Fruit fly (Drosophila melanogaster): ENCODE results near the gene CG11342.

The CG11342 gene

DNA sequence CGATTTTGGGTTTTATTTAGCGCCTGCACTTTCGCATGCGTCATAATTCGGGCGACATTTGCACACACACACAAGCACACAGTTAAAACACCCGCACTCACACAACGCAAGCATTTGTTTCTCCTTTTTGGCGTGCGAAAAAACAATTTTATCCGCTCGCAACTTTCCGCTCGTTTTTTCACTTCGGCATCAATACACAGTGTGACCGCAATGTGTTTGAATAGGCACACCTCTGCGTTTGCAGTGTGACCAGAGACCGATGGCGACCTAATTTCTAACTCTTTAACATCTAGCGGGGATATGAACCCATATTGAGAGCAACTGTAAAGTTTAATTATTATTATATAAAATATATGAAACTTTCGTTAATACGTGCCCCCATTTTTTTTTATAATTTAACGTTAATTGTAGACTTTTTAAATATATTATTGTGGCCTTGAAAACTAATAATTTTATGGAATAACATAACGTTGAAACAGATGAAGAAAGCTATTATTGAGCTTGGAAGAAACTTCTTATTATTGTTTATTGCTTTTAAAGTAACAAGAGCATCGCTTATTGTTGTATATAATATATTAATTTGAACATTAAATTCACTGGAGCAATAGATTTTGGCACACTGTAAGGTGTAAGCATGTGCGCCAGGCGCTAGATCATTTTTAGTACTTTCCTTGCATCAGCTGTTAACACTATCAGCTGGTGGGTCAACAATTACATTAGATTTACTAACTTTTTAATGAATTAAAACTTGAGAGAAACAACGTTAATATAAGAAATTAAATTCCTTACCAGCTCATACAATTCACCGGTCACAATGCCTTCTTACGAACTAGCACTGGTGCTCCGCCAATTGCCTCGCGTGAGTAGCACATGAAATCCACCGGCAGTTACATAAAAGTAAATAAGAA lies 3.1 kb downstream of the CG11342 start, which contains the start of the genes Cip4 and mRpS6:
Gene Cip4, minus strand, starts transcription at position 216 of the 908 bp plus-strand sequence.
Gene mRpS6, plus strand, starts transcription at position 664 of the 908 bp plus-strand sequence.
- TF ChIP-seq CG17806 (tag; optimal IDR thresholded peaks at IDR 0.05) = peak; percentile 65
- TF ChIP-seq Snoo (tag; optimal IDR thresholded peaks at IDR 0.05) = peak; percentile 62
- no peak for TF ChIP-seq CG8301 (tag; optimal IDR thresholded peaks at IDR 0.05)
- TF ChIP-seq Pif1B (GFP tag; optimal IDR thresholded peaks at IDR 0.05) = no peak
- TF ChIP-seq D1 (tag; optimal IDR thresholded peaks at IDR 0.05) = no peak
- TF ChIP-seq CG34367 (tag; optimal IDR thresholded peaks at IDR 0.05) = peak; percentile 63
- no peak for TF ChIP-seq CG10348 (GFP tag; IDR thresholded peaks at IDR 0.05)
- peak; percentile 55 for TF ChIP-seq Ets98B (GFP tag; IDR thresholded peaks at IDR 0.05)
- TF ChIP-seq gl (tag; optimal IDR thresholded peaks at IDR 0.05) = peak; percentile 41
- peak; percentile 63 for TF ChIP-seq CG4496 (GFP tag; IDR thresholded peaks at IDR 0.05)
- no peak for TF ChIP-seq rn (GFP tag; IDR thresholded peaks at IDR 0.05)
- peak; percentile 81 for TF ChIP-seq CG15710 (tag; optimal IDR thresholded peaks at IDR 0.05)
- TF ChIP-seq CG9948 (tag; optimal IDR thresholded peaks at IDR 0.05) = peak; percentile 74
- TF ChIP-seq fd96Ca (GFP tag; IDR thresholded peaks at IDR 0.05) = peak; percentile 26; the same call in 1 of the 3 replicates
- no peak for TF ChIP-seq CG14655 (GFP tag; optimal IDR thresholded peaks at IDR 0.05)
- TF ChIP-seq CG8159 (tag; optimal IDR thresholded peaks at IDR 0.05) = no peak
- no peak for TF ChIP-seq Pif1A (GFP tag; optimal IDR thresholded peaks at IDR 0.05)
- TF ChIP-seq CG32121 (GFP tag; IDR thresholded peaks at IDR 0.05) = peak; percentile 45; the same call in 1 of the 2 replicates
- TF ChIP-seq EcR (GFP tag; optimal IDR thresholded peaks at IDR 0.05) = peak; percentile 13
- no peak for TF ChIP-seq CG13204 (GFP tag; optimal IDR thresholded peaks at IDR 0.05)
- TF ChIP-seq CG12605 (GFP tag; IDR thresholded peaks at IDR 0.05) = peak; percentile 54

DNA sequence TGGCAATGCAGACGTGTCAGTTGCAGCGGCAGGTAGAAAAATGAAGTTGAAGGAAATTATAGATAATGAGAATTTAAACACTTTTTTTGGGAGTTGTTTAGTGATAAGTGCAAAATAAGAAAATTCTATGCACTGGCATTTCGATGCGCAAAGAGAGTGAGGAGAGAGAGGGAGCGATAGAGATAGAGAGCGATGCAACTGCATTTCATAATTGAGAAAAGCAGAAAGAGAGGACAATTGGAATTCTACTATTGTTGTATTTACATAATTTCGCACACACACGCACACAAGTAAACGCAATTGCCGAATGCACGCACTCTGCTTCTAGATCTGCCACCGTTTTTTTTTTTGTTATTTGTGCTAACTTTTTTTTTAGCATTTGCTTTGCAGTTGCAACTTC lies 3.8 kb downstream of the CG11342 start:
- TF ChIP-seq CG13204 (GFP tag; optimal IDR thresholded peaks at IDR 0.05) (no peak), CG14655 (GFP tag; optimal IDR thresholded peaks at IDR 0.05) (no peak), Snoo (tag; optimal IDR thresholded peaks at IDR 0.05) (no peak)

DNA sequence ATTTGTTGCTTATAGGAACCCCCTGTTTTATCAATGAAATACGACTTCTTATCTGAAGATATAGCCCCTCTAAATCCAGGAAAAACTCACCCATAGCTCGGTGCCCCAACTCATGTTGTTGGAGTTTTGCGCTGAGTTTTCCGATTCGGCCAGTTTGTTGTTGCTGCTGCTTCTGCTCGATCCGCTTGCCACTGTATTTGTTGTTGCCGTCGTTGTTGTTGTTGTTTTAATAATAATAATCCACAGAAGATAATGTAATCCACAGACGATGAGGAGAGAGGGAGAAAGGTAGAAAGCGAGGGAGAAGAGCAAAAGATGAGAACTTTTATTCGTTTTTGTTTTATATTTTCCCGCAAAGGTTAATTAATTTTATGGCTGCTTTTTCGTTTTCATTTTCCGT lies 4.3 kb downstream of the CG11342 start:
- TF ChIP-seq D1 (tag; optimal IDR thresholded peaks at IDR 0.05) = no peak
- no peak for TF ChIP-seq CG15710 (tag; optimal IDR thresholded peaks at IDR 0.05)
- TF ChIP-seq CG8159 (tag; optimal IDR thresholded peaks at IDR 0.05) = no peak
- TF ChIP-seq CG13204 (GFP tag; optimal IDR thresholded peaks at IDR 0.05) = no peak
- TF ChIP-seq CG4496 (GFP tag; IDR thresholded peaks at IDR 0.05) = no peak
- no peak for TF ChIP-seq CG14655 (GFP tag; optimal IDR thresholded peaks at IDR 0.05)

DNA sequence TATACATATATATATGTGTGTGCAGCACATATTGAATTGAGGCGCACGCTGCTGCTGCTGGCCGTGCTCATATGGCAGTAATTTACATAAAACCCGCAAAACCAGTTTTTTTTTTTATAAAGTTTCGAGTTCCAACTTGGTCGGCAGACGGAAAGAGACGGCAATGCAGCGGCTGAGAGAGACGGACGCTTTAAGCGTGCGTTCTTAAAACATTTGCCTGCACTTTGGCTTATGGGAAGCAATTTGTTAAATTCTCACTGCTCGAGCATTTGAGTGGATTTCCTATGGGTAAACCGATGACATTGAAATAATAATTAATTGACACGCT lies 6.9 kb downstream of the CG11342 start:
- TF ChIP-seq CG13204 (GFP tag; optimal IDR thresholded peaks at IDR 0.05) = peak; percentile 8
- TF ChIP-seq EcR (GFP tag; optimal IDR thresholded peaks at IDR 0.05) = peak; percentile 16
- no peak for TF ChIP-seq Pif1B (GFP tag; optimal IDR thresholded peaks at IDR 0.05)

DNA sequence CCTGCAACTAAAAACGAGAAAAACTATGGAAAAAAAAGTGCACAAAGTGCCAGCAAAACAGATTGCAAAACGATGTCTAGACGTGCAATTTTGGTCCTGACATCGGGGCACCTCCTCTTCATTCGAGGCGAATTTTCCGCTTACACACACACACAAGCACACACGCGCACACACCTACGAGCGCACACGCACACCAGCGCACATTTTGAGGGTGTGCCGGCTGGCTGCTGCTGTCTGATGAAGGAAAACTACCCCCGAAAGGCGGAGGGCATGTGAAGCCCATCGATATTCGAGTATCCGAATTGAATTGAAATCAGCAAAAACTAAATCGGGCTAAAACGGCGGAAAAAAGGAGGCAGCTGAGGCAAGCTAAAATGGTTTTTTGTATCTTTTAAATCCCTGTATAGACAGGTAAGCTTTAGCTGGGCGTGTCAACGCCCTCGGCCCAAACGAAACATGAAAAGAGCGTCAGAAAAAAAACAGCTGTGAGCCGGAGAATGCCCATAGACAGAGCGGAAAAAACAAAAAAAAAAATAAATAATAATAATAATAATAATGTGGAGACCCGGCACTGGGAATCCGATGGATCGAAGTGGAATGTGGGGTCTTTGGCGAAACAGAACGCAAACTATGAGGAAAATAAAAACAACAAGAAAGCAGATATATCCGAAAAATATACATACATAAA lies 7.4 kb downstream of the CG11342 start:
- TF ChIP-seq EcR (GFP tag; optimal IDR thresholded peaks at IDR 0.05) (peak; percentile 59), CG12605 (GFP tag; IDR thresholded peaks at IDR 0.05) (no peak)

DNA sequence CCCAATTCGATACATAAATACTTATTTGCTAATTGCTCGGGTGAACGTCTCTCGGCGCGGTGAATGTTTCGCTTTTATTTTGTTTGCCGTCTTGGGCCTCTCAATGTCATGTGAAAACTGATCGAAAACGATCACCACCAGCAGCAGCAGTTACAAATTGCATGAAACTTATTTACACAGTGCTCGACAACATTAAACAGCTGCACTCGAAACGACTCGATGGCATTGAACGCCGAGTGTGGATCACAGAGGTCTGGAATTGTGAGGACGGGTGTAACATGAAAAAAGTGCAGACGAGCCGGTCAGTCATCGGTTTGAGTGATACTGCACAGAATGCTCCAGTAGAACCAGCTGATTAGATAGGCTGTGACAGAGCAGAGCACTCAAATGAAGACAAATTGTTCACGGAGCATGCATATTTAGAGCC lies 9.5 kb downstream of the CG11342 start:
- TF ChIP-seq D1 (tag; optimal IDR thresholded peaks at IDR 0.05) (no peak), CG17806 (tag; optimal IDR thresholded peaks at IDR 0.05) (no peak), EcR (GFP tag; optimal IDR thresholded peaks at IDR 0.05) (no peak), Snoo (tag; optimal IDR thresholded peaks at IDR 0.05) (no peak), CG15710 (tag; optimal IDR thresholded peaks at IDR 0.05) (no peak), CG8301 (tag; optimal IDR thresholded peaks at IDR 0.05) (no peak), CG4496 (GFP tag; IDR thresholded peaks at IDR 0.05) (no peak), Ets98B (GFP tag; IDR thresholded peaks at IDR 0.05) (no peak), CG10348 (GFP tag; IDR thresholded peaks at IDR 0.05) (no peak), CG12605 (GFP tag; IDR thresholded peaks at IDR 0.05) (no peak), Pif1B (GFP tag; optimal IDR thresholded peaks at IDR 0.05) (no peak), CG14655 (GFP tag; optimal IDR thresholded peaks at IDR 0.05) (no peak), CG13204 (GFP tag; optimal IDR thresholded peaks at IDR 0.05) (no peak), CG34367 (tag; optimal IDR thresholded peaks at IDR 0.05) (no peak)

DNA sequence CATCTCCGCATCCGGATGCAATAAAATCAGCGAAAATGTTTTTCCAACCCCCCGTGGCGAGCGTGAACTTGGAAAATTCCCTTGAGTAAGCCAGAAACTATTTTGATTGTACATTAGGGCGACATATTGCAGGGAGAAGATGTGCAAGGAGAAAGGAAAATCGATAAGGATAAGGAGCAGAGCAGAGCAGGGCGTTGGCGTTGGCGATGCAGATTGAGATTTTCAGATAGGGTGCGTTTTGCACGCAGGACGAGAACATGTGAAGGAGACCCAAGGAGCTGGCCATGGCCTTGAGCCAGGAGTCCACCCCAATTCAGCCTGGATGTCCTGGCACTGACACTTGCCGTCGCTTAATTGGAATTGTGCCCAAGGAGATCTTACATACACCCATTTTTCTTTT lies 10.3 kb downstream of the CG11342 start:
- TF ChIP-seq fd96Ca (GFP tag; IDR thresholded peaks at IDR 0.05) (no peak), CG13204 (GFP tag; optimal IDR thresholded peaks at IDR 0.05) (no peak), CG14655 (GFP tag; optimal IDR thresholded peaks at IDR 0.05) (no peak), EcR (GFP tag; optimal IDR thresholded peaks at IDR 0.05) (no peak), Pif1B (GFP tag; optimal IDR thresholded peaks at IDR 0.05) (no peak), CG12605 (GFP tag; IDR thresholded peaks at IDR 0.05) (no peak), gl (tag; optimal IDR thresholded peaks at IDR 0.05) (no peak), rn (GFP tag; IDR thresholded peaks at IDR 0.05) (no peak), D1 (tag; optimal IDR thresholded peaks at IDR 0.05) (no peak)
